Worm (Caenorhabditis elegans) whole organism, L3 larva: ENCODE measurements around the gene B0035.15.

Experiments used
- ama-1 ChIP-seq: fragments of 150-350 bp; optimal IDR thresholded peaks from 2 replicates; lab custom pipeline; 2018
- elt-3 ChIP-seq, 3 experiments: fragments of 150-350 bp in 1 of 3; sonication (generic microtip) in 2 of 3; optimal IDR thresholded peaks; 2 replicates in 2 of 3; 4 replicates in 1 of 3; lab custom pipeline; 2014 to 2017; ENCODE audit warnings: missing biosample characterization in 3 of 3, missing genetic modification characterization in 3 of 3
- eor-1 ChIP-seq, 2 experiments: fragments of 150-350 bp; optimal IDR thresholded peaks; 2 replicates each; lab custom pipeline; 2014 to 2018; ENCODE audit warnings: missing biosample characterization in 2 of 2, missing genetic modification characterization in 2 of 2
- mdl-1 ChIP-seq: fragments of 150-350 bp; optimal IDR thresholded peaks from 2 replicates; lab custom pipeline; 2014; ENCODE audit warnings: missing biosample characterization, missing genetic modification characterization
- nhr-28 ChIP-seq: fragments of 150-350 bp; optimal IDR thresholded peaks from 2 replicates; lab custom pipeline; 2014; ENCODE audit warnings: missing biosample characterization, missing genetic modification characterization
- nhr-76 ChIP-seq: fragments of 150-350 bp; sonication (generic microtip); optimal IDR thresholded peaks from 5 replicates; lab custom pipeline; 2014; ENCODE audit warnings: missing biosample characterization, missing genetic modification characterization

DNA sequence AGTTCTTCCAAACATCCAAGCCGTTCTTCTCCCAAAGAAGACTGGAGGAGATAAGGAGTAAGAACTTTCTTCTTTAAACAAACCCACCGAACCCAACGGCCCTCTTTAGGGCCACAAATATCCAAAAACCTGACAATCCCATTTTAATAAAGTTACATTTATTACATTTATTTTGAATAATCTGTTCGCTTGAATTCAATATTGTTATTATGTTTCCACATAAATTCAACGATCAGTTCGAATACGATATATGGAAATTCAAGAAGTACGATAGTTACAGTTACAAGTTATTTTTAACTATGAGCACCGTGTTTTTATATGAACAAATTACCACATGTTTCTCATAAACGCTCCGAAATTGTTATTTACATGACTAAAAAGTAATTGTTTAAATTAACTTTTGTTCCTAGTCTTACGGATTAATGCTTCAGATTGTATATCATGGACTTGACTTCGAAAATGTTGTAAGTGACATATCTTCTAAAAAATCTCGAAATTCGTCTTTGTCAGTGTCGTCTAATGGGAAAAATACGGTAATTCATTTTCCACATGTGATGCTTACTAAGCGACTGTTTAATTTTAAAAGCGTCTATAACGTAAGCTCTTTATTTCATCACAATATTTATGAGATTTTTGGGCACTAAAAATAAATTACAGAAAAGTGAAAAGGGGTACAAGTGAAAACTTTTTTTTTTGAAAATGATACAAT lies 42.8 kb upstream of the B0035.15 start:
- TF ChIP-seq nhr-28 (tag; lab: Kevin White, UChicago) (no peak), eor-1 (tag; optimal IDR thresholded peaks at IDR 0.05; lab: Kevin White, UChicago) (no peak), elt-3 (tag; optimal IDR thresholded peaks at IDR 0.05; lab: Kevin White, UChicago) (no peak), ama-1 (lab: Kevin White, UChicago) (no peak), mdl-1 (tag; lab: Kevin White, UChicago) (no peak), nhr-76 (no peak)
